Worm (Caenorhabditis elegans) whole organism, L1 larva: Measurements from ENCODE around the gene C44C11.6.

Experiments
- C16A3.4 ChIP-seq: fragments of 150-350 bp; optimal IDR thresholded peaks from 2 replicates; lab custom pipeline; 2014; ENCODE audit warnings: missing biosample characterization, missing genetic modification characterization
- Y116A8C.19 ChIP-seq: sonication (generic microtip); optimal IDR thresholded peaks from 2 replicates; lab custom pipeline; 2016; ENCODE audit warnings: missing compliant biosample characterization, missing genetic modification characterization, borderline replicate concordance
- aha-1 ChIP-seq: fragments of 150-350 bp; optimal IDR thresholded peaks from 2 replicates; lab custom pipeline; 2014; ENCODE audit warnings: missing biosample characterization, missing genetic modification characterization
- alr-1 ChIP-seq: fragments of 200-800 bp; sonication (Bioruptor generic); optimal IDR thresholded peaks from 2 replicates; lab custom pipeline; 2018; ENCODE audit warnings: borderline replicate concordance, mild to moderate bottlenecking, missing genetic modification characterization, missing compliant biosample characterization
- ceh-8 ChIP-seq: fragments of 200-800 bp; sonication (Bioruptor generic); optimal IDR thresholded peaks from 2 replicates; lab custom pipeline; 2018; ENCODE audit warnings: mild to moderate bottlenecking, missing genetic modification characterization, moderate library complexity, missing compliant biosample characterization
- ceh-88 ChIP-seq: fragments of 200-800 bp; sonication (Bioruptor generic); IDR thresholded peaks from 2 replicates; pipeline ENCODE4 v1.3.6; 2022; ENCODE audit warnings: missing genetic modification characterization, missing compliant biosample characterization
- dpl-1 ChIP-seq, 3 experiments: fragments of 150-350 bp in 2 of 3; sonication (generic microtip) in 1 of 3; optimal IDR thresholded peaks; 2 replicates each; lab custom pipeline; 2014 to 2017; ENCODE audit warnings: missing biosample characterization in 3 of 3, missing genetic modification characterization in 3 of 3, missing genetic modification reagents in 3 of 3
- efl-1 ChIP-seq, 4 experiments: fragments of 150-350 bp; optimal IDR thresholded peaks in 3 of 4; peaks in 1 of 4; 1 replicate in 1 of 4; 2 replicates in 3 of 4; lab custom pipeline; 2014; ENCODE audit warnings: missing biosample characterization in 2 of 4, missing genetic modification characterization in 2 of 4, missing genetic modification reagents in 2 of 4
- egl-13 ChIP-seq: sonication (generic microtip); optimal IDR thresholded peaks from 2 replicates; lab custom pipeline; 2016; ENCODE audit warnings: missing genotype, missing genetic modification reagents, missing genetic modification characterization, missing compliant biosample characterization
- elt-3 ChIP-seq, 6 experiments: fragments of 150-350 bp in 1 of 6; sonication (generic microtip); optimal IDR thresholded peaks; 2 replicates each; lab custom pipeline; 2017 to 2018; ENCODE audit warnings: missing biosample characterization in 6 of 6, missing genetic modification characterization in 6 of 6, inconsistent platforms in 1 of 6
- fkh-4 ChIP-seq: sonication (generic microtip); optimal IDR thresholded peaks from 2 replicates; lab custom pipeline; 2016; ENCODE audit warnings: missing compliant biosample characterization, missing genetic modification characterization, borderline replicate concordance
- fkh-8 ChIP-seq: sonication (generic microtip); optimal IDR thresholded peaks from 2 replicates; lab custom pipeline; 2016; ENCODE audit warnings: mild to moderate bottlenecking, missing genetic modification characterization, missing compliant biosample characterization
- fos-1 ChIP-seq: fragments of 150-350 bp; optimal IDR thresholded peaks from 2 replicates; lab custom pipeline; 2014; ENCODE audit warnings: missing biosample characterization, missing genetic modification characterization
- hlh-4 ChIP-seq: sonication (generic microtip); optimal IDR thresholded peaks from 2 replicates; lab custom pipeline; 2016; ENCODE audit warnings: mild to moderate bottlenecking, missing genetic modification characterization, missing compliant biosample characterization
- hpl-2 ChIP-seq: fragments of 150-350 bp; optimal IDR thresholded peaks from 2 replicates; lab custom pipeline; 2014; ENCODE audit warnings: missing biosample characterization, missing genetic modification reagents, missing genetic modification characterization
- irx-1 ChIP-seq: sonication (generic microtip); optimal IDR thresholded peaks from 2 replicates; lab custom pipeline; 2016; ENCODE audit warnings: missing genetic modification characterization, missing compliant biosample characterization
- lsy-2 ChIP-seq, 2 experiments: fragments of 150-350 bp; optimal IDR thresholded peaks; 2 replicates each; lab custom pipeline; 2014; ENCODE audit warnings: missing biosample characterization in 2 of 2, missing genetic modification characterization in 2 of 2
- mep-1 ChIP-seq: fragments of 150-350 bp; optimal IDR thresholded peaks from 2 replicates; lab custom pipeline; 2014; ENCODE audit warnings: missing biosample characterization, missing genetic modification characterization
- nhr-28 ChIP-seq: fragments of 150-350 bp; optimal IDR thresholded peaks from 2 replicates; lab custom pipeline; 2014; ENCODE audit warnings: missing biosample characterization, missing genetic modification characterization
- nhr-47 ChIP-seq: sonication (generic microtip); optimal IDR thresholded peaks from 2 replicates; lab custom pipeline; 2016; ENCODE audit warnings: mild to moderate bottlenecking, missing genetic modification characterization, moderate library complexity, missing compliant biosample characterization
- nhr-71 ChIP-seq: sonication (generic microtip); optimal IDR thresholded peaks from 2 replicates; lab custom pipeline; 2016; ENCODE audit warnings: mild to moderate bottlenecking, missing genetic modification characterization, moderate library complexity, missing compliant biosample characterization
- nhr-85 ChIP-seq: sonication (generic microtip); peaks from one replicate; lab custom pipeline; 2016; ENCODE audit warnings: missing genetic modification characterization, inconsistent platforms, missing compliant biosample characterization
- nhr-90 ChIP-seq: sonication (generic microtip); optimal IDR thresholded peaks from 2 replicates; lab custom pipeline; 2016; ENCODE audit warnings: mild to moderate bottlenecking, missing genetic modification characterization, missing compliant biosample characterization; ENCODE audit not compliant: poor library complexity
- pag-3 ChIP-seq: sonication (generic microtip); optimal IDR thresholded peaks from 2 replicates; lab custom pipeline; 2017; ENCODE audit warnings: missing genetic modification characterization, mild to moderate bottlenecking, missing compliant biosample characterization, antibody characterized with exemption, borderline replicate concordance; ENCODE audit not compliant: insufficient read depth
- pax-3 ChIP-seq: fragments of 200-800 bp; sonication (Bioruptor generic); optimal IDR thresholded peaks from 2 replicates; lab custom pipeline; 2018; ENCODE audit warnings: mild to moderate bottlenecking, missing genetic modification characterization, moderate library complexity, missing compliant biosample characterization
- snpc-4 ChIP-seq: fragments of 150-350 bp; optimal IDR thresholded peaks from 2 replicates; lab custom pipeline; 2014; ENCODE audit warnings: missing biosample characterization, missing genetic modification characterization
- sox-4 ChIP-seq: sonication (generic microtip); optimal IDR thresholded peaks from 2 replicates; lab custom pipeline; 2016; ENCODE audit warnings: missing genetic modification characterization, missing compliant biosample characterization
- sup-37 ChIP-seq: fragments of 200-800 bp; sonication (Bioruptor generic); optimal IDR thresholded peaks from 2 replicates; lab custom pipeline; 2018; ENCODE audit warnings: mild to moderate bottlenecking, missing genetic modification characterization, missing compliant biosample characterization
- tbx-2 ChIP-seq: sonication (generic microtip); optimal IDR thresholded peaks from 2 replicates; lab custom pipeline; 2016; ENCODE audit warnings: missing genetic modification characterization, missing compliant biosample characterization
- unc-130 ChIP-seq: fragments of 150-350 bp; optimal IDR thresholded peaks from 2 replicates; lab custom pipeline; 2017; ENCODE audit warnings: missing biosample characterization, missing genetic modification characterization, inconsistent platforms
- unc-86 ChIP-seq: sonication (generic microtip); optimal IDR thresholded peaks from 2 replicates; lab custom pipeline; 2016; ENCODE audit warnings: missing genetic modification characterization, missing compliant biosample characterization
- unc-98 ChIP-seq: fragments of 200-800 bp; sonication (Bioruptor generic); IDR thresholded peaks from 2 replicates; pipeline ENCODE4 v1.3.6; 2022; ENCODE audit warnings: missing genetic modification characterization, missing compliant biosample characterization
- vab-15 ChIP-seq: sonication (generic microtip); optimal IDR thresholded peaks from 2 replicates; lab custom pipeline; 2017; ENCODE audit warnings: missing genotype, mild to moderate bottlenecking, missing genetic modification characterization, missing compliant biosample characterization
- xbp-1 ChIP-seq: sonication (generic microtip); optimal IDR thresholded peaks from 2 replicates; lab custom pipeline; 2016; ENCODE audit warnings: missing genetic modification characterization, missing compliant biosample characterization
- zag-1 ChIP-seq: fragments of 150-350 bp; optimal IDR thresholded peaks from 2 replicates; lab custom pipeline; 2014; ENCODE audit warnings: missing biosample characterization, missing genetic modification characterization

Gene C44C11.6

DNA sequence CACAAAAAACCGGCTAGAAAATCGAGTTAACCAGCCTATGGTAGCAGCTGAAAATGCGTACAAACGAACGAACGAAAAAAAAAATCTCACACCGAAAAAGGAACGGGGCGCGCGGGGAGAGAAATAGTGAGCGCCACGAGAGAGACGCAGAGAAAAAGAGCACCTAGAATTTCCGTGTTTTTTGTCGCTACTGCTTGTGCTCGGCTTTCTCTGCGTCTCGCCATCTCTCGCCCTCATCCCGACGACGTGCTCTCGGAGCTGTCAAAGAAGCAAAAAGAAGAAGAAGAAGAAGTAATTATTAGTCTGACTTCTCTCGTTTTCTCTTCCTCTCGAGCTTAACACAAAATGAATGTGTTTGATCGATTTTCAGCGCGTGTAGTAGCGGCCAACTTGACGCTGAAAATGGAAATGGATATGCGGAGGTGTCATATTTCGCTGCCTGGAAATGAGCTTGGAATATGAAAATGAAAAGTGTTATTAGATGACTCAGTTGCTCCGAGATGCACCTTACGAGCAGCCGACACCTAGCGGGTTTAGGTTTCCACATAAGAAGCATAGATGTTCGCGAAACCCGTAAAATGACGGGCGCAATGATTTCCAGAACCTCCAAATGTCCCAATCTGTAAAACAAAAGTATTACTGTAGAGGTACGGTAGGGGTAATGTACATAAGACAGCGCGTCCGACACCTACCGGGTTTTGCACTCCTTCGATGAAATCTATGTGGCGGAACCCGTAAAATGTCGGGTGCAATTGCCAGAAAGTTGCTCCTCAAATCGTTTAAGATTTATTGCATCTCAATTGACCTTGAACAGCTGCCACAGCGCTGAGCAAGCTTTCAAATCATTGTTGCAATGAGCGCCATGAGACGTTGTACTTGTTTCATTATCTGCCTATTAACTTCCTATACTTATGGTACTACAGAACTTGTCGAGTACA is 38.3 kb downstream of the C44C11.6 start, which contains the start of gene btb-14 (continued):
- TF ChIP-seq nhr-90 (tag; lab: Kevin White, UChicago): no peak
- TF ChIP-seq Y116A8C.19: no peak
- no peak for TF ChIP-seq C16A3.4 (tag; lab: Kevin White, UChicago)
- peak; percentile 48 for TF ChIP-seq nhr-71 (tag; lab: Kevin White, UChicago)
- TF ChIP-seq unc-130 (tag; lab: Kevin White, UChicago): no peak
- TF ChIP-seq hpl-2 (GFP tag; lab: Kevin White, UChicago): no peak
- TF ChIP-seq sup-37: no peak
- peak; percentile 81 for TF ChIP-seq fkh-8 (tag; lab: Kevin White, UChicago)
- no peak for TF ChIP-seq alr-1 (tag; lab: Kevin White, UChicago)
- no peak for TF ChIP-seq elt-3 (tag; optimal IDR thresholded peaks at IDR 0.05; lab: Kevin White, UChicago)
- peak; percentile 36 to 37 for TF ChIP-seq efl-1 (optimal IDR thresholded peaks at IDR 0.05; lab: Kevin White, UChicago)
- TF ChIP-seq efl-1 (GFP tag; optimal IDR thresholded peaks at IDR 0.05 in 1 of 2; lab: Kevin White, UChicago): peak in 1 of 2 experiments; percentile 53
- no peak for TF ChIP-seq dpl-1 (GFP tag; optimal IDR thresholded peaks at IDR 0.05; lab: Kevin White, UChicago)
- TF ChIP-seq lsy-2 (tag; optimal IDR thresholded peaks at IDR 0.05; lab: Kevin White, UChicago): peak; percentile 0 to 12
- TF ChIP-seq fos-1 (tag; lab: Kevin White, UChicago): no peak
- TF ChIP-seq ceh-88 (GFP tag; lab: Robert Waterston, UW): no peak
- TF ChIP-seq, all 84 proteins: peak for 21

DNA sequence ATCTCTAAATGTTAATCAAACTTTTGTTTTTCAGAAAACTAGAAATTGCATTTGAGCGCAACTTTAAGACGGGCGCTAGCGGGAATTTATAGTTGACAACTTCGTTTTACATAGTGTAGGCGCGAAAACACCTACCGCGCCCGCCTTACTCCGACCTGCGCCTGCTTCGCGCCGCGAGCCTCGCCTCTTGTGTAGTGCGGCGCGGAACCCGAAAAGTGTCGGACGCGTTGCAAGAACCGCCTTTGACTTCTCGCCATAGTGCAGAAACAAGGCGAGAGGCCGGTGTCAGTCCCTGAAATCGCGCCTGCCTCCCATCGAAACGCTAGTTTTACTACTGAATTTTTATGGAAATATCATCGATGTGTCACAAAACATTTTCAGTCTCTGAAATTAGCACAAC is 41.2 kb downstream of the C44C11.6 start:
- TF ChIP-seq xbp-1 (no peak), snpc-4 (tag; lab: Kevin White, UChicago) (peak; percentile 53), nhr-85 (tag; lab: Kevin White, UChicago) (peak; percentile 41)

DNA sequence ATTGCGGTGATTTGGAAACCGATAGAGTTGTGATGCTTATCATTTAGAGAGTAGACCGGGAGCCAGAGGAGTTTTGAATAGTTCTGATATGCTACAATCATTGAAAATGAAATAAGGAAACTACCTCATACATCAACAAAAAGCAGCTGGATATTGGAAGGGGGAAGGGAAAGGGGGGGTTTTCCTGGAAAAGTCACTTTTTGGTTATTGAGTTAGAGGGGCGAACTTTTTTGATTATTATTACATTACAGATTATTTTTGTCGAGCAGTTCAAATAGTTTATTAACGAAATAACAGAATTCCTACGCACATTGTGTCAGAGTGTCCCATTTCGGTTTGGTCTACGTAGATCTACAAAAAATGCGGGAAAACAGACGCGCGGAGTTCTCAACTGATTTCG is 42.2 kb downstream of the C44C11.6 start, which contains the start of gene sre-42:
Gene sre-42, minus strand, starts transcription at position 101 of the 400 bp plus-strand sequence.
- TF ChIP-seq unc-98 (GFP tag; lab: Robert Waterston, UW) (no peak), hlh-4 (tag; lab: Kevin White, UChicago) (peak; percentile 39), mep-1 (tag; lab: Kevin White, UChicago) (no peak), pax-3 (tag; lab: Kevin White, UChicago) (no peak), nhr-71 (tag; lab: Kevin White, UChicago) (peak; percentile 3), pag-3 (tag; lab: Kevin White, UChicago) (no peak)

DNA sequence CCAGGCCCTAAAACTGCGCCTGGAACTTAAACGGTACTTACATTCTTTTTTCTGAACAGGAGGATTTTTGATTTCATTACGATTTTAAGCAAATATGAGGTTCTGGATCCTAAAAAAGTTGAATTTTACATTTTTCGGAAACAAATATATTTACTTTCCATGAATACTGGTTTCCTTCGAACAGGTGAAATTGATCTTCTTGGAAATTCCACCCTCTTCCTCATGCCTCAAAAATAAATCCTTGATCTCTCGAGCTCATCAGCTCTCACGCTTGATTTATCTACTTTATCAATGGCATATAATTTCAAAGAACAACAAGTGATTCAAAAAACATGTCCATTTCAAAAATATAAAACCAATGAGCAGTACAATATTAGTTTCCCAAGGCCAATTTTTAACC is 42.9 kb downstream of the C44C11.6 start:
- no peak for TF ChIP-seq ceh-8 (GFP tag; lab: Kevin White, UChicago)
- TF ChIP-seq nhr-28 (tag; lab: Kevin White, UChicago): no peak
- TF ChIP-seq mep-1 (tag; lab: Kevin White, UChicago): no peak
- peak; percentile 36 for TF ChIP-seq fkh-8 (tag; lab: Kevin White, UChicago)
- no peak for TF ChIP-seq aha-1 (tag; lab: Kevin White, UChicago)
- peak; percentile 10 for TF ChIP-seq nhr-85 (tag; lab: Kevin White, UChicago)
- TF ChIP-seq irx-1: no peak
- no peak for TF ChIP-seq zag-1 (tag; lab: Kevin White, UChicago)
- no peak for TF ChIP-seq alr-1 (tag; lab: Kevin White, UChicago)
- no peak for TF ChIP-seq fkh-4 (tag; lab: Kevin White, UChicago)
- TF ChIP-seq sup-37: no peak
- TF ChIP-seq vab-15 (tag; lab: Kevin White, UChicago): no peak
- peak; percentile 41 for TF ChIP-seq nhr-71 (tag; lab: Kevin White, UChicago)
- no peak for TF ChIP-seq unc-86
- TF ChIP-seq nhr-47 (tag; lab: Kevin White, UChicago): peak; percentile 25
- TF ChIP-seq sox-4 (tag; lab: Kevin White, UChicago): peak; percentile 5
- TF ChIP-seq egl-13: no peak
- TF ChIP-seq hlh-4 (tag; lab: Kevin White, UChicago): peak; percentile 100
- TF ChIP-seq tbx-2: no peak
